Worm (Caenorhabditis elegans) whole organism, midembryonic: ENCODE data around the gene sre-13.

Experiments
- T22C8.4 ChIP-seq: fragments of 200-800 bp; sonication (Bioruptor generic); IDR thresholded peaks from 2 replicates; pipeline ENCODE4 v1.3.6; 2022; ENCODE audit warnings: missing genetic modification characterization, missing compliant biosample characterization
- cog-1 ChIP-seq: sonication (generic microtip); optimal IDR thresholded peaks from 2 replicates; lab custom pipeline; 2016; ENCODE audit warnings: missing genetic modification characterization, missing compliant biosample characterization
- flt-1 ChIP-seq: fragments of 200-800 bp; sonication (Bioruptor generic); IDR thresholded peaks from 2 replicates; pipeline ENCODE4 v1.3.6; 2022; ENCODE audit warnings: missing genetic modification characterization, missing compliant biosample characterization
- klf-2 ChIP-seq: fragments of 200-800 bp; sonication (Bioruptor generic); conservative IDR thresholded peaks from 2 replicates; pipeline ENCODE4 v1.3.6; 2022; ENCODE audit warnings: missing genetic modification reagents, missing genetic modification characterization, missing compliant biosample characterization
- med-1 ChIP-seq: sonication (generic microtip); optimal IDR thresholded peaks from 2 replicates; lab custom pipeline; 2017; ENCODE audit warnings: missing genetic modification characterization, mild to moderate bottlenecking, missing compliant biosample characterization, antibody characterized with exemption, missing genetic modification reagents; ENCODE audit not compliant: insufficient read depth
- ref-1 ChIP-seq: fragments of 200-800 bp; sonication (Bioruptor generic); conservative IDR thresholded peaks from 2 replicates; pipeline ENCODE4 v1.3.6; 2022; ENCODE audit warnings: missing genetic modification reagents, missing genetic modification characterization, missing compliant biosample characterization
- tab-1 ChIP-seq: fragments of 200-800 bp; sonication (Bioruptor generic); IDR thresholded peaks from 2 replicates; pipeline ENCODE4 v1.3.6; 2022; ENCODE audit warnings: missing genetic modification characterization, missing compliant biosample characterization
- ztf-23 ChIP-seq: fragments of 200-800 bp; sonication (Bioruptor generic); IDR thresholded peaks from 2 replicates; pipeline ENCODE4 v1.3.6; 2022; ENCODE audit warnings: missing genetic modification reagents, missing genetic modification characterization, missing compliant biosample characterization
- ztf-29 ChIP-seq: fragments of 200-800 bp; sonication (Bioruptor generic); IDR thresholded peaks from 2 replicates; pipeline ENCODE4 v1.3.6; 2022; ENCODE audit warnings: missing genetic modification reagents, missing genetic modification characterization, missing compliant biosample characterization

The sre-13 gene

DNA sequence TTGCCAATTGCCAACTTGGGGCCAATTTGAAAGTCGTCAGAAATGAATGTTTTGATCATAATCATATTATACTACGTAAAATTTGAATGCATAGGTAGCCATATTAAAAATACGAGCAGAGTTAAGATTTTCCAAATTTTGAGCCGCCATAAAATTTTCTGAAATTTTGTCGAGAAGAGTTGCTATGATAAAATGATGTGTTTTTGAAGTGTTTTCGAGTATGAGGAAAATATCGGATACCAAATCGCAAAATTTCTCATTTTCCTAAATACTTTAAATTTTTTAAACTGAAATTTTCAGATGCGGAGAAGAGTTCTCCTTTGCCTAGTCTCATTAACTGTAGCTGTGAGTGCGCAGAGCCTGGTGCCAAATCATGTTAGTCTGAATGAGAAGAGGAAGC lies 9.3 kb downstream of the sre-13 start, which contains the start of gene tag-297:
Gene tag-297, plus strand, starts transcription at position 301 of the 400 bp plus-strand sequence.
- TF ChIP-seq tab-1 (GFP tag; lab: Robert Waterston, UW) (no peak), cog-1 (tag; lab: Kevin White, UChicago) (no peak)

DNA sequence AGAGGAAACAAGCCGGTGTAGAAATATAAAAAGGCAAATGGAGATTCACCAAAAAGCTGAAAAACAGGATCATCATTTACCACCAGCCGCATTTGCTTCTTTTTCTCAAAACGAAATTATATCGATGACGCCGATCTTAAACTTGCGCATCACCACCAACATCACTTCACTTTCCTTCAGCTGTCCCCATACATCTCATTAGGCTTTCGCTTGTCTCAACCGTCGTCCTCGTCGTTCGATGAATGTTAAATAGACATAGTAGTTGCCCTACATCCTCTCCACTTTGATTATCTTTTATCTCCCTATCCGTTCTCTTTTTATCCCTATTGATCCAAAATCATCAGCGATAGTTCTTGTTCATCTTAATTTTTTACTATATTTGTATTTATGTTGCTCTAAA lies 9.8 kb downstream of the sre-13 start:
- no peak for TF ChIP-seq flt-1

DNA sequence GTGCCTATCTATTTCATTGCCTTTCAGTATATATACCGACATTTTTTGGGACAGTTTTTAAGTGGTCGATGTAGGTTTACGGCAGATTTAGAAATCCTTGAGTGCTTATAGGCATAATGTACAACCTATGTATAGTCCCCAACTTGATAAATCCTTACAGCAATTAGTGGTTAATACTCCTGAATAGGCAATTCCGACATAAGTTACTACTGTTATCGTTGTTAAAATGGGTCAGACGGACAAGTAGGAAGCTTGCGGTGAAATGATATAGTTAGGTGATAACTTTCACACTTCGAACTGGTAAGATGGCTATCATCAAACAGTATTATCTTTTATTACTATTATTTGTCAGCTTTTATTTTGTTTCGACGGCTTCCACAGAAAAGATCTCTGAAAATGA lies 13.9 kb downstream of the sre-13 start, which contains the start of gene mltn-10:
Gene mltn-10, plus strand, starts transcription at position 301 of the 400 bp plus-strand sequence.
- TF ChIP-seq cog-1 (tag; lab: Kevin White, UChicago) (no peak), ztf-23 (no peak), ref-1 (GFP tag; lab: Robert Waterston, UW) (no peak), tab-1 (GFP tag; lab: Robert Waterston, UW) (no peak), klf-2 (no peak), med-1 (GFP tag; lab: Kevin White, UChicago) (no peak), flt-1 (no peak), ztf-29 (no peak), T22C8.4 (GFP tag; lab: Robert Waterston, UW) (no peak)

DNA sequence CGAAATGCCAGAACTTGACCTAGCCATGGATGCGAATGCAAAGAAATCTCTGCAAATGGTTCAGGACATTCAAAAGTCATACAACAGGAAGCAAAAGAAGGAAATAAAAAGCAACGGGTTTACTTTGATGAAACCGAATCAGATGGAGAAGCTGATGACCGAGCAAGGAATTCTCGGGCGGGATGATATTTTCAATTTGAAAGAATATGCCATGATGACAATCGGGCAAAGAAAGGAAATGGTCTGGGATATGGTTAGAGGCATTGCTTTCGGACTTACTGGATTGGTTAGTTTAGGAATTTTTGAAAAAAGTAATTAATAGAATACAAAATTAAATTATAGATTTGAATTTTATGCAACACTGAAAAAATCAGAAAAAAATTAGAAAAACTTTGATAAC lies 15.9 kb downstream of the sre-13 start:
- TF ChIP-seq tab-1 (GFP tag; lab: Robert Waterston, UW) (no peak), cog-1 (tag; lab: Kevin White, UChicago) (no peak), klf-2 (no peak), ztf-23 (no peak), T22C8.4 (GFP tag; lab: Robert Waterston, UW) (no peak), ref-1 (GFP tag; lab: Robert Waterston, UW) (no peak)

DNA sequence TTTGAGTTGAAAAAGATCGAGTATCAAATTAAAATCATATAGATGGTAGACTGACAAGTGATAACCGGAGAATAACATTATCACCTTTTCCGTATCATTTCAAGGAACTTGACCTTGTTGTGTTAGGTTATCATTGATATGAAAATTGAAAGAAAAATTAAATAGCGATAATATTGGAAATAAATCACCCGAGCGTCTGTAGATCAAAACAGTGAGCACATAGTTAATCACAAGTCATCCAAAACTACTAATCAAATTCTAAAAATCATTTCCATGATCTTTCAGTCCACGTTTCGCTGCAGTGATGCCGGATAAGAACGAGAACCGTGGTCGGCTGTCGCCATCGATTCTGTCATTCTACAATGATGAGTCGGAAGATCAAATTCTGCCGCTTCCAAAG lies 16.8 kb downstream of the sre-13 start:
- TF ChIP-seq ztf-23, result no peak

DNA sequence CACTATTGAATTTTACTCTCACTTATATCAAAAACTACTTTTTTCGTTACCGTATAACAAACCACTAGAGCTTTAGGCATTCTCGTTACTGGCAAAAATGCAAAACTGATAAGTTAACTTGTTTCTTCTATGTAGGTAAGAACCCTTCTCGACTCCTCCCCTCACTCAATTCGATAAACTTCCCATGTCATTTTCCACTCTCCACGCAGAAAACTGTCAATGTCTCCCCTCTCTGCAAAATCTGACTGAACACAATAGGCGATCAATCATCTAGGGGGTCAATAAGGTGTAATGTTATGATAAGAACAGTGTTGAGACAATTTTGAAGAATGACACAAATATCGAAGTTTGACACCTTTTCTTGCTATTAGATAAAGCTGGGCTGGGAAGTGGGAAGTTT lies 17.9 kb downstream of the sre-13 start:
- TF ChIP-seq ztf-23, result no peak

DNA sequence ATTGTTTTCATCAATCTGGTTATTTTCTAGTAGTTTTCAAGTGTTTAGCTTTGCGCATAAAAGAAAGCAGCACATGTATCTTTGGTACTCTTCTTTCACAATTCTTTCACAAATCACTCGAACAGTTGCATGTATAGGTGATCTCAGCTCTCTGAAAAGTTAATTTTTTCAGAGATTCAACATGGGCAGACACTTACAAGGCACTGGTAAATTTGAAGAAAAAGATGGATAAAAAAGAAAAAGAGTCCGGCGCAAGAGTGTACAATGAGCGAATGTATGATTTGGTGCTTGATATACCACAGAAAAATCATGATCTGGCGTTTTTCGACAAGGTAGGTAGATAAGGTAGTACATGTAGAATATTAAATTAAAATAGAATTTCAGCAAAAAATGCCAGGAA lies 18.5 kb downstream of the sre-13 start:
- TF ChIP-seq flt-1 (no peak), T22C8.4 (GFP tag; lab: Robert Waterston, UW) (no peak), tab-1 (GFP tag; lab: Robert Waterston, UW) (no peak), ref-1 (GFP tag; lab: Robert Waterston, UW) (no peak), med-1 (GFP tag; lab: Kevin White, UChicago) (no peak), klf-2 (no peak), ztf-23 (no peak), cog-1 (tag; lab: Kevin White, UChicago) (no peak), ztf-29 (no peak)

DNA sequence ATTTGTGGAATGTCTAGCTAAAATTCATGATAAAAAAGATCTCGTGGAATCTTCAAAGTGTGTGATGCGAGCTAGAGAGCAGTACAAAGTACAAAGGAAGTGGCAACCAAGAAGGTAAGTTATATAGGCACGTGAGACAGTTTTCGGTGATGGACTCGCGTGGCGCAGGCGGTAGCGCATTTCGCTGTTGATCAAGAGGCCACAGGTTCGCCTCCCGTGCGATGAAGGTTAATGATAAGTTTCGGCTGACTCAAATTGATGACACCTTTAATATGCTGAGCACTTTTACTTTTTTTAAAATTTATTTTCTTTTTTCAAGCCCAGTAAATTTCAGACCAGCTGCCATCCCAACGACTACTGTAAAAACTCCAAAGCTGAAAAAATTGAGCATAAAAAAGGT lies 19.7 kb downstream of the sre-13 start:
- TF ChIP-seq klf-2, result 0 out of 2 replicates have a peak, but pooled peaks have one; percentile 42
- TF ChIP-seq tab-1 (GFP tag; lab: Robert Waterston, UW), result 0 out of 2 replicates have a peak, but pooled peaks have one; percentile 26
- TF ChIP-seq ztf-23, result no peak

DNA sequence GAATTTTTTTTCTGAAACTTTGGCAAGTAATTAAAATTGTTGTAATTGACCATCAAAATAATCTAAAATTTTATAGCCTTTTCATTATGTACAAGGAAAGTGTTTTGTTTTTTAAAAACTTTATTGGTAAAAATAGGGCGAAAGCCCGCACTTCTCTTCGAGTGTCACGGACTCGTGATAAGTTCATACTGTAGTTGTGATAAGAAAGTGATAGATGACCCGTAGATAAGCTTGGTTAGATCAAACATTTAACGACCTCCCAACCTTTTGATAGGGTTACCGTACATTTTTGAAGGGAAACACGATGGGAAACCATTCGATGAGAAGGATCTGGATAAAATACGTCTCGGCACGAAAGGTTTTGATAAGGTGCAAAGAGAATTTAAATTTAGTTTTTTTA lies 20.2 kb downstream of the sre-13 start:
- TF ChIP-seq klf-2 (no peak), T22C8.4 (GFP tag; lab: Robert Waterston, UW) (no peak), ref-1 (GFP tag; lab: Robert Waterston, UW) (no peak), ztf-23 (no peak), cog-1 (tag; lab: Kevin White, UChicago) (no peak), flt-1 (no peak), ztf-29 (no peak), tab-1 (GFP tag; lab: Robert Waterston, UW) (no peak)

DNA sequence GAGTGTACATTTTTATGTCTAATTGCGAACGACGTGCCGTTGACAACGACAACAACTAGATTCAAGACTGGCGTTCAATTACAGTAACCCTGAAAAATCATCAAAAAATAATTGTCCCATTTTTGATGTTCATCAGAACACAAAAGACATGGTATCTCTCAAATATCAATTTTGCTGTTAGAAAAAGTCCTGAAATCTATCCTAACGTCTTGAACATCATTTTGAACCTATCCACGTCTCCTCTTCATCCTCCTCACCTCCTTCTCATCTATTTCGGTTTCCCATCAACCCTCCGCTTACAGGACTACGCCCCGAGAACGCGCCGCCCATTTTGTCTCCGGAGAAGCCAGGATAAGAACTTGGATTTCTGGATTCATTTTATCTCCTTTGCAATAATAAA lies 20.9 kb downstream of the sre-13 start, which contains the start of gene mltn-9:
Gene mltn-9, plus strand, starts transcription at position 301 of the 400 bp plus-strand sequence.
- TF ChIP-seq med-1 (GFP tag; lab: Kevin White, UChicago), result no peak
- TF ChIP-seq tab-1 (GFP tag; lab: Robert Waterston, UW), result no peak
- TF ChIP-seq cog-1 (tag; lab: Kevin White, UChicago), result no peak
- no peak for TF ChIP-seq T22C8.4 (GFP tag; lab: Robert Waterston, UW)
- no peak for TF ChIP-seq klf-2
- TF ChIP-seq ztf-29, result no peak
- no peak for TF ChIP-seq ref-1 (GFP tag; lab: Robert Waterston, UW)
- TF ChIP-seq ztf-23, result no peak
- no peak for TF ChIP-seq flt-1

DNA sequence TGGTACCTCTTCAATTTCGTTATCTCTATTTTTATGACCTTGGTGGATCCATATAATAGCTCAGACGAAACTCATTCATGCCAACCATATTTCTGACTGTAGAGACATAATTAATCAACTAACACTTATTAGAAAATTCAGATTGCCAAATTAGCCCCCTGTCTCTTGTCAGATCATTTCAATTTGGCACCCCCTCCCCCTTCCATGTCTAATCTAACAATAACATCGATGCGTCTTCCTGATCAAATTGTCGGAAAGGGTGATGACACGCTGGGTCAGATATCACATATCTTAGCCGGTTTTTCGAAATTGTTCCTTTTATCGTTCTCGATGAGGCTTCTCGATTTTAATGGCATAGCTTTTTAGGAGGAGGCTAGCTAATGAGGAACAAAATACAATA lies 25.3 kb downstream of the sre-13 start:
- no peak for TF ChIP-seq klf-2
- TF ChIP-seq flt-1, result no peak
- TF ChIP-seq T22C8.4 (GFP tag; lab: Robert Waterston, UW), result no peak
- TF ChIP-seq med-1 (GFP tag; lab: Kevin White, UChicago), result no peak
- TF ChIP-seq ref-1 (GFP tag; lab: Robert Waterston, UW), result no peak
- no peak for TF ChIP-seq cog-1 (tag; lab: Kevin White, UChicago)
- no peak for TF ChIP-seq tab-1 (GFP tag; lab: Robert Waterston, UW)
- no peak for TF ChIP-seq ztf-29

DNA sequence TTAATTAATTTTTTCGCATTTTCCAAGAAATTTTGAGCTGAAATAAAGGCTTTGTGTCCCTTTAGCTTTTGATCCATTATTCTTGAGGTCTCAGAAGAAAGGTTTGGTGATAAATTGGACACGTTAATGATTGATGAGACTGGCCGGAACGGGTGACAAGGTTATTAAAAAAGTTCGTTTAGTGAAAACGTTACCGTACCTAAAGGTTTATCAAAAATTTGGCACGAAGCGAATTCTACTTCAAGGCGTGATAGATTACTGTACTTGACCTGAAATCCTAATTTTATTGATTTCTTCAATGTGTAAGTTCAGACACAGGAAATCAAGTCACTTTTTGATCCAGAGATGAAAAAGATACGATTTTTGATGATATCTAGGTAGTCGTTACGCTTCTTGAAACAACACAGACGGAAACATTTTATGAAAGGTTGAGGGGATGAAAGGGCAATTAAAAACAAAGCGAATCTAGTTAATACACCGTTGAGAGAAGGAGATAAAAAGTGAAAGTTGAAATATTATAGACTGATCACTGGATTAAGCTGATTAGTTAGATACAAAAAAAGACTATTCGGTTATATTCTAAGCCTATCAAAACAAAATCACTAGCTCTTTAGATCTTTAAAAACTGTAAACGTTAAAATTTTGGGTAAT lies 26.0 kb downstream of the sre-13 start:
- TF ChIP-seq flt-1, result no peak
- no peak for TF ChIP-seq ztf-29
- no peak for TF ChIP-seq tab-1 (GFP tag; lab: Robert Waterston, UW)
- TF ChIP-seq ztf-23, result no peak
